Fruit fly (Drosophila melanogaster): ENCODE results near the gene Ca-alpha1T.

Ca-alpha1T gene

dm6 chrX:6179428-6179827, 12.9 kb downstream of the Ca-alpha1T start (continued):
- peak; percentile 14; the same call in 1 of the 2 replicates for TF ChIP-seq NFAT (GFP tag; IDR thresholded peaks at IDR 0.05)
- no peak for TF ChIP-seq sna (GFP tag; IDR thresholded peaks at IDR 0.05; ENCODE audit: partially characterized antibody)
- TF ChIP-seq maf-S (GFP tag; optimal IDR thresholded peaks at IDR 0.05), result no peak
- no peak for TF ChIP-seq CG10431 (GFP tag; optimal IDR thresholded peaks at IDR 0.05)
- no peak for TF ChIP-seq CG8359 (GFP tag; optimal IDR thresholded peaks at IDR 0.05; ENCODE audit: borderline replicate concordance)
- TF ChIP-seq ken (GFP tag; IDR thresholded peaks at IDR 0.05), result no peak
- TF ChIP-seq Dp (GFP tag; optimal IDR thresholded peaks at IDR 0.05), result no peak
- TF ChIP-seq Myb (GFP tag; optimal IDR thresholded peaks at IDR 0.05), result peak; percentile 9
- no peak for TF ChIP-seq CG8924 (tag; optimal IDR thresholded peaks at IDR 0.05)
- no peak for TF ChIP-seq CG4707 (GFP tag; optimal IDR thresholded peaks at IDR 0.05)
- 0 out of 2 replicates have a peak, but pooled peaks have one; percentile 7 for TF ChIP-seq CG7372 (GFP tag; IDR thresholded peaks at IDR 0.05)
- TF ChIP-seq CG5245 (GFP tag; optimal IDR thresholded peaks at IDR 0.05), result no peak
- no peak for TF ChIP-seq CG3995 (GFP tag; optimal IDR thresholded peaks at IDR 0.05)
- TF ChIP-seq HmgD (GFP tag; optimal IDR thresholded peaks at IDR 0.05), result no peak
- TF ChIP-seq slou (GFP tag; optimal IDR thresholded peaks at IDR 0.05), result no peak
- TF ChIP-seq CG34224 (GFP tag; IDR thresholded peaks at IDR 0.05; ENCODE audit: partially characterized antibody), result no peak
- TF ChIP-seq CG42726 (GFP tag; IDR thresholded peaks at IDR 0.05; ENCODE audit: partially characterized antibody), result no peak
- no peak for TF ChIP-seq Jarid2 (GFP tag; optimal IDR thresholded peaks at IDR 0.05)
- no peak for TF ChIP-seq ab (GFP tag; optimal IDR thresholded peaks at IDR 0.05)
- TF ChIP-seq chn (GFP tag; optimal IDR thresholded peaks at IDR 0.05), result no peak
- TF ChIP-seq Dbx (GFP tag; IDR thresholded peaks at IDR 0.05), result 0 out of 3 replicates have a peak, but pooled peaks have one; percentile 45
- no peak for TF ChIP-seq CG1529 (GFP tag; optimal IDR thresholded peaks at IDR 0.05)
- no peak for TF ChIP-seq Lhr (GFP tag; optimal IDR thresholded peaks at IDR 0.05)
- TF ChIP-seq CG15479 (GFP tag; optimal IDR thresholded peaks at IDR 0.05), result no peak
- no peak for TF ChIP-seq CG5180 (GFP tag; optimal IDR thresholded peaks at IDR 0.05)
- TF ChIP-seq Ravus (GFP tag; IDR thresholded peaks at IDR 0.05), result no peak
- peak; percentile 11 for TF ChIP-seq PHDP (tag; optimal IDR thresholded peaks at IDR 0.05)
- TF ChIP-seq Bgb (GFP tag; IDR thresholded peaks at IDR 0.05; ENCODE audit: partially characterized antibody), result no peak
- peak; percentile 83 for TF ChIP-seq sens (GFP tag)
- no peak for TF ChIP-seq al (GFP tag; IDR thresholded peaks at IDR 0.05)
- no peak for TF ChIP-seq CG11093 (GFP tag; IDR thresholded peaks at IDR 0.05)
- no peak for TF ChIP-seq pho (GFP tag; optimal IDR thresholded peaks at IDR 0.05)
- TF ChIP-seq CG4730 (GFP tag; IDR thresholded peaks at IDR 0.05), result no peak
- no peak for TF ChIP-seq mld (GFP tag; IDR thresholded peaks at IDR 0.05; ENCODE audit: partially characterized antibody)
- TF ChIP-seq CG4282 (GFP tag; optimal IDR thresholded peaks at IDR 0.05), result no peak
- peak; percentile 2 for TF ChIP-seq fd3F (GFP tag; optimal IDR thresholded peaks at IDR 0.05)
- no peak for TF ChIP-seq Awh (GFP tag; IDR thresholded peaks at IDR 0.05)
- TF ChIP-seq CG14710 (tag; optimal IDR thresholded peaks at IDR 0.05), result no peak
- TF ChIP-seq ERR (GFP tag; optimal IDR thresholded peaks at IDR 0.05), result no peak
- no peak for TF ChIP-seq lola (GFP tag; optimal IDR thresholded peaks at IDR 0.05)
- TF ChIP-seq Lpt (GFP tag; optimal IDR thresholded peaks at IDR 0.05), result no peak
- TF ChIP-seq ase (GFP tag; IDR thresholded peaks at IDR 0.05), result 0 out of 3 replicates have a peak, but pooled peaks have one; percentile 11
- no peak for TF ChIP-seq Oli (tag; optimal IDR thresholded peaks at IDR 0.05)
- TF ChIP-seq rib (GFP tag; IDR thresholded peaks at IDR 0.05), result no peak
- TF ChIP-seq insv (GFP tag; optimal IDR thresholded peaks at IDR 0.05), result no peak
- TF ChIP-seq CG13296 (GFP tag; optimal IDR thresholded peaks at IDR 0.05), result peak; percentile 36
- TF ChIP-seq slp2 (GFP tag; optimal IDR thresholded peaks at IDR 0.05), result peak; percentile 6
- TF ChIP-seq ci (GFP tag; IDR thresholded peaks at IDR 0.05), result 0 out of 3 replicates have a peak, but pooled peaks have one; percentile 66
- no peak for TF ChIP-seq Usf (GFP tag; optimal IDR thresholded peaks at IDR 0.05)
- TF ChIP-seq Antp (GFP tag; optimal IDR thresholded peaks at IDR 0.05), result peak; percentile 52
- no peak for TF ChIP-seq Scr (GFP tag; IDR thresholded peaks at IDR 0.05; ENCODE audit: partially characterized antibody)

Data from whole organism, embryonic.